Worm (Caenorhabditis elegans): ENCODE results near the gene gpx-6.

DNA sequence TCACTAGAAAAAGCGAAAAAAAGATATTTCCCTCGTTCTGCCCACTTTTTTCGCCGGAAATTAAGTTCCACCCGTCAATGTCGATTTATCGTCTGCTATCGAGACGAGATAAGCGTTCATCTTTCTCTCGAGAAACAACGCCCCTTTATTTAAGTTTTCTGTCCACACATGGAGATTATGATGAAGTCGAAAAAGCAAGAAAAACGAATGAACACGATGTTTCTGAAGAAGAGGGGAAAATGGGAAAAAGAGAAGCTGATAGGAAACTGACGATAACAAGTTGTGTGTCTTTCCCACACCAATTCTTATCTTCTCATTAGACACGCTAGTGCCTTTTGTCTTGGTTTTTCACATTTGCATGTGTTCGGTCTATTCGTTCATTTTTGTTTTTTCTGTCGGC is 47.2 kb upstream of the gpx-6 start:
- TF ChIP-seq tra-4 (tag; optimal IDR thresholded peaks at IDR 0.05) (no peak), flt-1 (GFP tag; IDR thresholded peaks at IDR 0.05) (no peak), scrt-1 (GFP tag; IDR thresholded peaks at IDR 0.05) (no peak), ama-1 (optimal IDR thresholded peaks at IDR 0.05) (no peak), ets-7 (tag; optimal IDR thresholded peaks at IDR 0.05) (no peak), B0310.2 (tag; optimal IDR thresholded peaks at IDR 0.05) (no peak), ceh-36 (tag; optimal IDR thresholded peaks at IDR 0.05) (no peak), ceh-13 (GFP tag; optimal IDR thresholded peaks at IDR 0.05) (no peak), sea-1 (GFP tag; conservative IDR thresholded peaks at IDR 0.05) (no peak)
